Fruit fly (Drosophila melanogaster): ENCODE measurements around the gene east.

DNA sequence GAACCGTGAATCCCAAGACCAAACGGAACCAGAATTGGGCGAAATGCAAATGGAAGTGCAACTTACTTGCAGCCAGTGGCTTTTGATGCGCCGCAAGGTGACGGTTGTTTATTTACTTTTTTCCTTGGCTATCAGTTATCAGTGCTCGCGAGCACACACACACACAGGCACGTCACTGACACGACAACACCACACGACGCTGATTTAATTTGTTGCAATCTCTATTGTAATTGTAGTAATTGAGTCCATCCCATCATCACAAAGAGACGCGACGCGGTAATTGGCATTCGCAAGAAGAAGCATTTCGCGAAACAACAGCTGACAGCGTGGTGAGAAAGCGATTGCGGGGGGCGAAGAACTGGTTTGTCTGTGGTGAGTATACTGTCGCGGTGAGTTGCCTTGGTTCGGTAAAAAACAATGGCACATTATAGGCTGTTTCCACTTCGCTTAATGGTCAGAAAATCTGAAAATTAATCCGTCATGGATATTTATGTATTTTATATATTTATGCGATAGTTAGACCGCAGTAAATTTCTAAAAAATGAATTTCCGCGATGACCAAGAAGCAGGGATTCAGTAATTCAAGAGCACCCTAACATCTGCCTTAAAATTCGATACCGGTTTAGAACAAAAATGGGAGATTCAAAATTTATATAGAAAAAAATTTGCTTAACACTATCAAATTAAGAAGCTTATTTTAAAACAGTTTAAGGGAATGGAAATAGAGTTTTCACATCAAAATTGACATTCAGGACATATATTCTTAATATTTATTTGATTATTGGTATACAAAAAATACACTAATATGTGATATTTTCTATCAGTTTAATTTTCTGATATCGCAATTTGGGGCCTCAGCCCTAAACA is 31.6 kb downstream of the east start, which contains the start of the genes Actn and usp:
- TF ChIP-seq Myc (optimal IDR thresholded peaks at IDR 0.05) (no peak), insv (optimal IDR thresholded peaks at IDR 0.05) (no peak), Sin3A (optimal IDR thresholded peaks at IDR 0.05) (no peak), psq (optimal IDR thresholded peaks at IDR 0.05) (no peak), h (optimal IDR thresholded peaks at IDR 0.05) (no peak), ttk (optimal IDR thresholded peaks at IDR 0.05) (no peak)
